Worm (Caenorhabditis elegans) whole organism, mixed stage, embryonic: ENCODE data around the gene fbxa-182.

Experiments
- blmp-1 ChIP-seq: fragments of 150-350 bp; optimal IDR thresholded peaks from 2 replicates; lab custom pipeline; 2014; ENCODE audit warnings: missing biosample characterization, missing genetic modification characterization
- ceh-39 ChIP-seq: fragments of 150-350 bp; optimal IDR thresholded peaks from 2 replicates; lab custom pipeline; 2014; ENCODE audit warnings: missing biosample characterization, missing genetic modification characterization
- ceh-43 ChIP-seq: fragments of 200-800 bp; sonication (Bioruptor generic); optimal IDR thresholded peaks from 2 replicates; lab custom pipeline; 2018; ENCODE audit warnings: mild to moderate bottlenecking, missing genetic modification characterization, moderate library complexity, missing compliant biosample characterization
- ceh-83 ChIP-seq: fragments of 200-800 bp; sonication (Bioruptor generic); optimal IDR thresholded peaks from 2 replicates; lab custom pipeline; 2018; ENCODE audit warnings: mild to moderate bottlenecking, missing genetic modification characterization, missing compliant biosample characterization
- ces-1 ChIP-seq: fragments of 150-350 bp; optimal IDR thresholded peaks from 2 replicates; lab custom pipeline; 2014; ENCODE audit warnings: missing biosample characterization, missing genetic modification reagents, missing genetic modification characterization
- cnd-1 ChIP-seq: fragments of 200-800 bp; sonication (Bioruptor generic); optimal IDR thresholded peaks from 2 replicates; lab custom pipeline; 2018; ENCODE audit warnings: mild to moderate bottlenecking, missing genetic modification characterization, missing compliant biosample characterization
- drap-1 ChIP-seq: fragments of 200-800 bp; sonication (Bioruptor generic); optimal IDR thresholded peaks from 3 replicates; lab custom pipeline; 2018; ENCODE audit warnings: mild to moderate bottlenecking, missing genetic modification characterization, missing compliant biosample characterization
- elt-1 ChIP-seq: sonication (generic microtip); optimal IDR thresholded peaks from 2 replicates; lab custom pipeline; 2017; ENCODE audit warnings: missing genetic modification characterization, mild to moderate bottlenecking, missing compliant biosample characterization, antibody characterized with exemption, moderate library complexity, borderline replicate concordance; ENCODE audit not compliant: insufficient read depth
- elt-3 ChIP-seq: fragments of 150-350 bp; optimal IDR thresholded peaks from 2 replicates; lab custom pipeline; 2014; ENCODE audit warnings: missing biosample characterization, missing genetic modification characterization
- flh-1 ChIP-seq: fragments of 200-800 bp; sonication (Bioruptor generic); optimal IDR thresholded peaks from 2 replicates; lab custom pipeline; 2018; ENCODE audit warnings: mild to moderate bottlenecking, missing genetic modification characterization, moderate library complexity, missing compliant biosample characterization
- ham-2 ChIP-seq: fragments of 200-800 bp; sonication (Bioruptor generic); optimal IDR thresholded peaks from 2 replicates; lab custom pipeline; 2018; ENCODE audit warnings: mild to moderate bottlenecking, missing genetic modification characterization, missing compliant biosample characterization
- hlh-1 ChIP-seq: fragments of 150-350 bp; optimal IDR thresholded peaks from 2 replicates; lab custom pipeline; 2014; ENCODE audit warnings: missing biosample characterization, missing genetic modification reagents, missing genetic modification characterization
- lin-13 ChIP-seq: fragments of 150-350 bp; optimal IDR thresholded peaks from 2 replicates; lab custom pipeline; 2014; ENCODE audit warnings: missing biosample characterization, missing genetic modification characterization
- lin-32 ChIP-seq: fragments of 200-800 bp; sonication (Bioruptor generic); optimal IDR thresholded peaks from 2 replicates; lab custom pipeline; 2018; ENCODE audit warnings: mild to moderate bottlenecking, missing genetic modification characterization, missing compliant biosample characterization
- lsy-2 ChIP-seq: fragments of 150-350 bp; optimal IDR thresholded peaks from 2 replicates; lab custom pipeline; 2014; ENCODE audit warnings: missing biosample characterization, missing genetic modification characterization
- mab-5 ChIP-seq: fragments of 150-350 bp; optimal IDR thresholded peaks from 2 replicates; lab custom pipeline; 2014; ENCODE audit warnings: missing biosample characterization, missing genetic modification characterization
- mep-1 ChIP-seq: fragments of 150-350 bp; optimal IDR thresholded peaks from 2 replicates; lab custom pipeline; 2017; ENCODE audit warnings: missing biosample characterization, missing genetic modification reagents, missing genetic modification characterization, inconsistent platforms
- mls-2 ChIP-seq: sonication (generic microtip); optimal IDR thresholded peaks from 2 replicates; lab custom pipeline; 2016; ENCODE audit warnings: mild to moderate bottlenecking, missing genetic modification characterization, moderate library complexity, missing compliant biosample characterization
- nhr-12 ChIP-seq: fragments of 150-350 bp; optimal IDR thresholded peaks from 2 replicates; lab custom pipeline; 2014; ENCODE audit warnings: missing biosample characterization, missing genetic modification characterization
- nhr-2 ChIP-seq: fragments of 150-350 bp; optimal IDR thresholded peaks from 2 replicates; lab custom pipeline; 2014; ENCODE audit warnings: missing biosample characterization, missing genetic modification characterization
- nhr-237 ChIP-seq: fragments of 150-350 bp; optimal IDR thresholded peaks from 2 replicates; lab custom pipeline; 2014; ENCODE audit warnings: missing biosample characterization, missing genetic modification characterization
- nhr-28 ChIP-seq: fragments of 150-350 bp; optimal IDR thresholded peaks from 2 replicates; lab custom pipeline; 2014; ENCODE audit warnings: missing biosample characterization, missing genetic modification characterization
- nhr-76 ChIP-seq: sonication (generic microtip); optimal IDR thresholded peaks from 2 replicates; lab custom pipeline; 2017; ENCODE audit warnings: missing biosample characterization, missing genetic modification characterization
- pha-4 ChIP-seq: fragments of 150-350 bp; optimal IDR thresholded peaks from 2 replicates; lab custom pipeline; 2018; ENCODE audit warnings: missing biosample characterization, missing genetic modification reagents, missing genetic modification characterization
- sem-2 ChIP-seq: fragments of 200-800 bp; sonication (Bioruptor generic); optimal IDR thresholded peaks from 2 replicates; lab custom pipeline; 2018; ENCODE audit warnings: mild to moderate bottlenecking, missing genetic modification characterization, missing compliant biosample characterization
- snpc-4 ChIP-seq: fragments of 150-350 bp; optimal IDR thresholded peaks from 2 replicates; lab custom pipeline; 2014; ENCODE audit warnings: missing biosample characterization, missing genetic modification characterization
- sptf-1 ChIP-seq: sonication (generic microtip); optimal IDR thresholded peaks from 2 replicates; lab custom pipeline; 2017; ENCODE audit warnings: mild to moderate bottlenecking, missing genetic modification characterization, moderate library complexity, missing compliant biosample characterization
- tbx-8 ChIP-seq: fragments of 200-800 bp; sonication (Bioruptor generic); optimal IDR thresholded peaks from 2 replicates; lab custom pipeline; 2018; ENCODE audit warnings: mild to moderate bottlenecking, missing genetic modification characterization, moderate library complexity, missing compliant biosample characterization
- unc-39 ChIP-seq: fragments of 150-350 bp; optimal IDR thresholded peaks from 2 replicates; lab custom pipeline; 2014; ENCODE audit warnings: missing biosample characterization, missing genetic modification characterization
- unc-62 ChIP-seq: fragments of 150-350 bp; optimal IDR thresholded peaks from 2 replicates; lab custom pipeline; 2014; ENCODE audit warnings: missing biosample characterization, missing genetic modification reagents, missing genetic modification characterization
- zip-8 ChIP-seq: fragments of 150-350 bp; optimal IDR thresholded peaks from 2 replicates; lab custom pipeline; 2014; ENCODE audit warnings: missing biosample characterization, missing genetic modification characterization
- ztf-11 ChIP-seq: fragments of 150-350 bp; optimal IDR thresholded peaks from 2 replicates; lab custom pipeline; 2014; ENCODE audit warnings: missing biosample characterization, missing genetic modification characterization

Gene fbxa-182

ce11 chrII:2446727-2447126 is 34.2 kb upstream of the fbxa-182 start:
- TF ChIP-seq snpc-4 (tag; lab: Kevin White, UChicago): no peak
- no peak for TF ChIP-seq sptf-1 (tag; lab: Kevin White, UChicago)
- TF ChIP-seq drap-1 (GFP tag; lab: Kevin White, UChicago): no peak
- TF ChIP-seq mab-5: no peak
- no peak for TF ChIP-seq tbx-8 (GFP tag; lab: Kevin White, UChicago)
- no peak for TF ChIP-seq ceh-83 (GFP tag; lab: Kevin White, UChicago)

- TF ChIP-seq ceh-83 (GFP tag; lab: Kevin White, UChicago) (peak; percentile 31), nhr-28 (tag; lab: Kevin White, UChicago) (no peak)
Observed at ce11 chrII:2445164-2445563, 32.6 kb upstream of the fbxa-182 start.

- TF ChIP-seq zip-8 (tag; lab: Kevin White, UChicago): no peak
- TF ChIP-seq sptf-1 (tag; lab: Kevin White, UChicago): no peak
- TF ChIP-seq lin-32: no peak
- no peak for TF ChIP-seq nhr-76 (tag; lab: Kevin White, UChicago)
- no peak for TF ChIP-seq mls-2 (tag; lab: Kevin White, UChicago)
- TF ChIP-seq nhr-12 (tag; lab: Kevin White, UChicago): no peak
- no peak for TF ChIP-seq unc-62 (GFP tag; lab: Kevin White, UChicago)
- TF ChIP-seq ham-2 (GFP tag; lab: Kevin White, UChicago): no peak
- TF ChIP-seq pha-4 (tag; lab: Kevin White, UChicago): no peak
- TF ChIP-seq nhr-237 (tag; lab: Kevin White, UChicago): no peak
- TF ChIP-seq drap-1 (GFP tag; lab: Kevin White, UChicago): no peak
- TF ChIP-seq ceh-83 (GFP tag; lab: Kevin White, UChicago): no peak
- TF ChIP-seq lsy-2: no peak
- TF ChIP-seq ceh-39 (tag; lab: Kevin White, UChicago): no peak
- TF ChIP-seq nhr-2: no peak
Observed at ce11 chrII:2442979-2443378, 30.4 kb upstream of the fbxa-182 start, which contains the start of gene vab-19. vab-19 (plus strand) TSS chrII:2443279.

- TF ChIP-seq ztf-11 (tag; lab: Kevin White, UChicago) (no peak), hlh-1 (tag; lab: Kevin White, UChicago) (no peak), blmp-1 (no peak), sptf-1 (tag; lab: Kevin White, UChicago) (no peak), zip-8 (tag; lab: Kevin White, UChicago) (no peak), lin-13 (no peak), mab-5 (no peak), nhr-237 (tag; lab: Kevin White, UChicago) (no peak), ces-1 (GFP tag; lab: Kevin White, UChicago) (no peak), mep-1 (tag; lab: Kevin White, UChicago) (no peak), unc-62 (GFP tag; lab: Kevin White, UChicago) (no peak), ceh-39 (tag; lab: Kevin White, UChicago) (no peak), lsy-2 (no peak), mls-2 (tag; lab: Kevin White, UChicago) (no peak), tbx-8 (GFP tag; lab: Kevin White, UChicago) (no peak), unc-39 (no peak), lin-32 (no peak), nhr-2 (no peak)
Observed at ce11 chrII:2442243-2442642, 29.7 kb upstream of the fbxa-182 start.

- no peak for TF ChIP-seq blmp-1
- no peak for TF ChIP-seq lin-13
- no peak for TF ChIP-seq nhr-2
- TF ChIP-seq drap-1 (GFP tag; lab: Kevin White, UChicago): no peak
- TF ChIP-seq ces-1 (GFP tag; lab: Kevin White, UChicago): peak; percentile 63
- no peak for TF ChIP-seq mab-5
Observed at ce11 chrII:2440312-2440711, 27.8 kb upstream of the fbxa-182 start.

- TF ChIP-seq flh-1 (GFP tag; lab: Kevin White, UChicago) (no peak), pha-4 (tag; lab: Kevin White, UChicago) (no peak), blmp-1 (no peak), zip-8 (tag; lab: Kevin White, UChicago) (no peak), sem-2 (GFP tag; lab: Kevin White, UChicago) (no peak), sptf-1 (tag; lab: Kevin White, UChicago) (no peak)
Observed at ce11 chrII:2438944-2439343, 26.4 kb upstream of the fbxa-182 start.

- TF ChIP-seq lsy-2 (no peak), mep-1 (tag; lab: Kevin White, UChicago) (no peak), nhr-76 (tag; lab: Kevin White, UChicago) (no peak), ceh-39 (tag; lab: Kevin White, UChicago) (no peak), drap-1 (GFP tag; lab: Kevin White, UChicago) (no peak), cnd-1 (tag; lab: Kevin White, UChicago) (no peak), ces-1 (GFP tag; lab: Kevin White, UChicago) (no peak), zip-8 (tag; lab: Kevin White, UChicago) (no peak), ceh-43 (no peak), snpc-4 (tag; lab: Kevin White, UChicago) (no peak), lin-13 (no peak), mls-2 (tag; lab: Kevin White, UChicago) (no peak), lin-32 (no peak), elt-3 (tag; lab: Kevin White, UChicago) (no peak), elt-1 (no peak), sptf-1 (tag; lab: Kevin White, UChicago) (no peak), ceh-83 (GFP tag; lab: Kevin White, UChicago) (no peak), unc-62 (GFP tag; lab: Kevin White, UChicago) (no peak), blmp-1 (no peak)
Observed at ce11 chrII:2438180-2438579, 25.6 kb upstream of the fbxa-182 start.
